Worm (Caenorhabditis elegans) whole organism, young adult: ENCODE measurements around the gene spp-12.

Experiments
- nfya-2 ChIP-seq: fragments of 200-800 bp; sonication (Bioruptor generic); IDR thresholded peaks from 2 replicates; pipeline ENCODE4 v1.3.6; 2022; ENCODE audit warnings: missing genetic modification reagents, missing genetic modification characterization, missing compliant biosample characterization
- nfyb-1 ChIP-seq: fragments of 200-800 bp; sonication (Bioruptor generic); IDR thresholded peaks from 2 replicates; pipeline ENCODE4 v1.3.6; 2022; ENCODE audit warnings: missing genetic modification reagents, missing genetic modification characterization, missing compliant biosample characterization
- nhr-80 ChIP-seq: sonication (generic microtip); optimal IDR thresholded peaks from 2 replicates; lab custom pipeline; 2016; ENCODE audit warnings: missing genetic modification characterization, missing compliant biosample characterization
- unc-62 ChIP-seq: fragments of 150-350 bp; optimal IDR thresholded peaks from 2 replicates; lab custom pipeline; 2014; ENCODE audit warnings: missing biosample characterization, missing genetic modification reagents, missing genetic modification characterization
- xnd-1 ChIP-seq: sonication (generic microtip); optimal IDR thresholded peaks from 2 replicates; lab custom pipeline; 2016; ENCODE audit warnings: missing genotype, missing genetic modification reagents, missing genetic modification characterization, missing compliant biosample characterization

DNA sequence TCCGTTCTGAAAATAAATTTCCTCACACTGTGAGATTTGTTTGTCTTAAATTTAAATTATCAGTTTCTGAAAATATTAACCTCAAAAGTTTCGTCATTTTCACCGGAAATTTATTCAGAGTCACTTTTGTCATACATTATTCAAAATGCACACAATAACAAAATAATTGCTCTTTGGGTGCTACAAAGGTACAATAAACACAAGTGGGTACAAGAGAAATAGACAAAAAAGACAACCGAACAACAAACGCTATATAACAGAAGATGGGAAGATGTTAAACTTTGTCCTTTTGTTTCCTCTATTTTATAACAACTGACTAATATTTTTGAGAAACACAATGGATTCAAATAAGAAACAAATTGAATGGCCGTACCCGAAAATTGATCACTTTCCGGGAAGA, 20.1 kb upstream of the spp-12 start:
- TF ChIP-seq unc-62 (GFP tag; lab: Kevin White, UChicago) (no peak), nhr-80 (tag; lab: Kevin White, UChicago) (no peak), xnd-1 (no peak), nfyb-1 (GFP tag; lab: Robert Waterston, UW) (no peak), nfya-2 (GFP tag; lab: Robert Waterston, UW) (no peak)
